Fruit fly (Drosophila melanogaster) whole organism: Measurements from ENCODE around the gene CG15579.
A peak's percentile ranks its signal among the peaks of the same experiment; 100 is the strongest.
"Not testable (repeated sequence)": the region's sequence is repeated elsewhere in the genome, so short reads cannot be mapped to it uniquely, and the experiment has no call there.

Experiments used
- CG8478 ChIP-seq: fragments of >200 bp; optimal IDR thresholded peaks from 2 replicates; lab custom pipeline; 2018; ENCODE audit warnings: inconsistent platforms
- Dll ChIP-seq: fragments of >200 bp; optimal IDR thresholded peaks from 2 replicates; lab custom pipeline; 2017
- EcR ChIP-seq, 2 experiments: fragments of >200 bp; optimal IDR thresholded peaks; 2 replicates each; lab custom pipeline; 2017; ENCODE audit warnings: missing biosample characterization in 2 of 2, missing genetic modification characterization in 2 of 2, missing genetic modification reagents in 2 of 2
- pan ChIP-seq: fragments of >200 bp; optimal IDR thresholded peaks from 2 replicates; lab custom pipeline; 2017
- psq ChIP-seq: fragments of >200 bp; optimal IDR thresholded peaks from 2 replicates; lab custom pipeline; 2017
- usp ChIP-seq: fragments of >200 bp; optimal IDR thresholded peaks from 2 replicates; lab custom pipeline; 2017; ENCODE audit warnings: missing biosample characterization, missing genetic modification characterization, mixed read lengths

Gene CG15579

dm6 chrX:4311699-4312098, at the start of gene CG15579:
CG15579 (minus strand) TSS chrX:4311799.
- TF ChIP-seq EcR (GFP tag; optimal IDR thresholded peaks at IDR 0.05; lab: Kevin White, UChicago), result no peak
- TF ChIP-seq pan (lab: Kevin White, UChicago), result no peak
- TF ChIP-seq CG8478 (lab: Kevin White, UChicago), result no peak
- no peak for TF ChIP-seq psq
- TF ChIP-seq Dll (lab: Kevin White, UChicago), result no peak
- no peak for TF ChIP-seq usp (GFP tag; lab: Kevin White, UChicago)

dm6 chrX:4358515-4358914, 46.9 kb upstream of the CG15579 start:
- TF ChIP-seq CG8478 (lab: Kevin White, UChicago), result no peak
- TF ChIP-seq pan (lab: Kevin White, UChicago), result no peak
- no peak for TF ChIP-seq usp (GFP tag; lab: Kevin White, UChicago)
- TF ChIP-seq EcR (GFP tag; optimal IDR thresholded peaks at IDR 0.05; lab: Kevin White, UChicago), result no peak
- no peak for TF ChIP-seq psq
- TF ChIP-seq Dll (lab: Kevin White, UChicago), result no peak

- TF ChIP-seq Dll (lab: Kevin White, UChicago) (no peak), usp (GFP tag; lab: Kevin White, UChicago) (no peak), pan (lab: Kevin White, UChicago) (no peak), CG8478 (lab: Kevin White, UChicago) (no peak), EcR (GFP tag; optimal IDR thresholded peaks at IDR 0.05; lab: Kevin White, UChicago) (no peak), psq (no peak)
Observed at dm6 chrX:4329809-4330208, 18.2 kb upstream of the CG15579 start.

dm6 chrX:4329357-4329756, 17.8 kb upstream of the CG15579 start, which contains the start of gene CG12693:
CG12693 (minus strand) TSS chrX:4329457.
- TF ChIP-seq psq, result no peak
- no peak for TF ChIP-seq Dll (lab: Kevin White, UChicago)
- no peak for TF ChIP-seq usp (GFP tag; lab: Kevin White, UChicago)
- TF ChIP-seq pan (lab: Kevin White, UChicago), result no peak
- TF ChIP-seq CG8478 (lab: Kevin White, UChicago), result no peak
- TF ChIP-seq EcR (GFP tag; optimal IDR thresholded peaks at IDR 0.05; lab: Kevin White, UChicago), result no peak

- TF ChIP-seq pan (lab: Kevin White, UChicago) (no peak), Dll (lab: Kevin White, UChicago) (no peak)
Observed at dm6 chrX:4325346-4325745, 13.7 kb upstream of the CG15579 start.

- TF ChIP-seq psq (no peak), pan (lab: Kevin White, UChicago) (no peak), Dll (lab: Kevin White, UChicago) (peak; percentile 57)
Observed at dm6 chrX:4324781-4325180, 13.2 kb upstream of the CG15579 start.

- TF ChIP-seq usp (GFP tag; lab: Kevin White, UChicago) (no peak), pan (lab: Kevin White, UChicago) (no peak), EcR (GFP tag; optimal IDR thresholded peaks at IDR 0.05; lab: Kevin White, UChicago) (no peak), Dll (lab: Kevin White, UChicago) (no peak), CG8478 (lab: Kevin White, UChicago) (no peak), psq (no peak)
Observed at dm6 chrX:4323911-4324368, 12.3 kb upstream of the CG15579 start.

- no peak for TF ChIP-seq pan (lab: Kevin White, UChicago)
- no peak for TF ChIP-seq EcR (GFP tag; optimal IDR thresholded peaks at IDR 0.05; lab: Kevin White, UChicago)
- no peak for TF ChIP-seq Dll (lab: Kevin White, UChicago)
Observed at dm6 chrX:4322234-4323210, 10.9 kb upstream of the CG15579 start, which contains the start of gene norpA. norpA (plus strand) TSS chrX:4322626.

- TF ChIP-seq Dll (lab: Kevin White, UChicago), result no peak
- TF ChIP-seq CG8478 (lab: Kevin White, UChicago), result no peak
- TF ChIP-seq pan (lab: Kevin White, UChicago), result no peak
- no peak for TF ChIP-seq usp (GFP tag; lab: Kevin White, UChicago)
- TF ChIP-seq psq, result no peak
- no peak for TF ChIP-seq EcR (GFP tag; optimal IDR thresholded peaks at IDR 0.05; lab: Kevin White, UChicago)
Observed at dm6 chrX:4322131-4322233, 10.4 kb upstream of the CG15579 start, which contains the start of gene mRpL33. mRpL33 (minus strand) TSS chrX:4322231.

- not testable (repeated sequence) for TF ChIP-seq EcR (GFP tag; optimal IDR thresholded peaks at IDR 0.05; lab: Kevin White, UChicago); psq; usp (GFP tag; lab: Kevin White, UChicago)
Observed at dm6 chrX:4319240-4319639, 7.6 kb upstream of the CG15579 start, which contains the start of gene NO66. NO66 (plus strand) TSS chrX:4319438.

dm6 chrX:4318701-4319100, 7.1 kb upstream of the CG15579 start, which contains the start of gene mei-9:
mei-9 (minus strand) TSS chrX:4318801.
- TF ChIP-seq Dll, CG8478, pan (lab: Kevin White, UChicago): not testable (repeated sequence)

dm6 chrX:4305980-4306379, 5.6 kb downstream of the CG15579 start:
- TF ChIP-seq pan (lab: Kevin White, UChicago), result no peak
- TF ChIP-seq usp (GFP tag; lab: Kevin White, UChicago), result no peak
- TF ChIP-seq CG8478 (lab: Kevin White, UChicago), result no peak
- no peak for TF ChIP-seq Dll (lab: Kevin White, UChicago)
- no peak for TF ChIP-seq psq
- no peak for TF ChIP-seq EcR (GFP tag; optimal IDR thresholded peaks at IDR 0.05; lab: Kevin White, UChicago)
